Fruit fly (Drosophila melanogaster) whole organism, embryonic: ENCODE data around the gene Tbcd.

Source experiments
- Asciz ChIP-seq: fragments of 200-800 bp; sonication (Bioruptor generic); optimal IDR thresholded peaks from 2 replicates; lab custom pipeline; 2017; ENCODE audit warnings: missing biosample characterization, mild to moderate bottlenecking, missing genetic modification characterization, missing genetic modification reagents
- Awh ChIP-seq: fragments of 200-800 bp; sonication (Bioruptor generic); IDR thresholded peaks from 2 replicates; pipeline ENCODE4, ENCODE4 v1.3.6; 2022; ENCODE audit warnings: missing biosample characterization, missing genetic modification characterization
- B-H1 ChIP-seq: fragments of 200-800 bp; sonication (Bioruptor generic); IDR thresholded peaks from 3 replicates; pipeline ENCODE4 v1.3.6; 2022; ENCODE audit warnings: missing biosample characterization, missing genetic modification characterization
- B-H2 ChIP-seq: fragments of 200-800 bp; sonication (Bioruptor generic); optimal IDR thresholded peaks from 2 replicates; lab custom pipeline; 2018; ENCODE audit warnings: missing biosample characterization, mild to moderate bottlenecking, missing genetic modification characterization
- BtbVII ChIP-seq: fragments of 200-800 bp; sonication (Bioruptor generic); optimal IDR thresholded peaks from 3 replicates; lab custom pipeline; 2017; ENCODE audit warnings: missing biosample characterization, mild to moderate bottlenecking, missing genetic modification characterization
- CG10147 ChIP-seq: fragments of 200-800 bp; sonication (Bioruptor generic); optimal IDR thresholded peaks from 2 replicates; lab custom pipeline; 2019; ENCODE audit warnings: missing biosample characterization, mild to moderate bottlenecking, missing genetic modification characterization, moderate library complexity
- CG13123 ChIP-seq: fragments of 200-800 bp; sonication (Bioruptor generic); optimal IDR thresholded peaks from 2 replicates; lab custom pipeline; 2016; ENCODE audit warnings: missing biosample characterization, missing genetic modification characterization
- CG13296 ChIP-seq: fragments of 200-800 bp; sonication (Bioruptor generic); optimal IDR thresholded peaks from 3 replicates; lab custom pipeline; 2018; ENCODE audit warnings: missing biosample characterization, mild to moderate bottlenecking, missing genetic modification characterization
- CG15696 ChIP-seq: fragments of 200-800 bp; sonication (Bioruptor generic); optimal IDR thresholded peaks from 2 replicates; lab custom pipeline; 2019; ENCODE audit warnings: missing biosample characterization, mild to moderate bottlenecking, missing genetic modification characterization, moderate library complexity
- CG17829 ChIP-seq: fragments of 200-800 bp; optimal IDR thresholded peaks from 2 replicates; lab custom pipeline; 2019; ENCODE audit warnings: missing biosample characterization, mild to moderate bottlenecking, missing genetic modification characterization, moderate library complexity
- CG2129 ChIP-seq: fragments of 200-800 bp; sonication (Bioruptor generic); IDR thresholded peaks from 2 replicates; pipeline ENCODE4 v1.3.6; 2022; ENCODE audit warnings: missing biosample characterization, missing genetic modification characterization; ENCODE audit not compliant: partially characterized antibody
- CG3281 ChIP-seq: fragments of 200-800 bp; sonication (Bioruptor generic); optimal IDR thresholded peaks from 3 replicates; lab custom pipeline; 2017; ENCODE audit warnings: missing biosample characterization, mild to moderate bottlenecking, missing genetic modification characterization
- CG33213 ChIP-seq: fragments of 200-800 bp; sonication (Bioruptor generic); optimal IDR thresholded peaks from 3 replicates; lab custom pipeline; 2016; ENCODE audit warnings: missing biosample characterization, missing genetic modification characterization
- CG42726 ChIP-seq: fragments of 200-800 bp; sonication (Bioruptor generic); IDR thresholded peaks from 2 replicates; pipeline ENCODE4 v1.3.6; 2022; ENCODE audit warnings: missing biosample characterization, missing genetic modification characterization; ENCODE audit not compliant: partially characterized antibody
- CG4328 ChIP-seq: fragments of 200-800 bp; sonication (Bioruptor generic); optimal IDR thresholded peaks from 3 replicates; lab custom pipeline; 2017; ENCODE audit warnings: missing biosample characterization, missing genetic modification reagents, missing genetic modification characterization
- CG6654 ChIP-seq: fragments of 200-800 bp; sonication (Bioruptor generic); optimal IDR thresholded peaks from 2 replicates; lab custom pipeline; 2017; ENCODE audit warnings: missing biosample characterization, mild to moderate bottlenecking, missing genetic modification characterization
- CG6689 ChIP-seq: fragments of 200-800 bp; sonication (Bioruptor generic); IDR thresholded peaks from 2 replicates; pipeline ENCODE4 v1.3.6; 2022; ENCODE audit warnings: missing biosample characterization, missing genetic modification characterization
- CG7963 ChIP-seq: fragments of 200-800 bp; sonication (Bioruptor generic); IDR thresholded peaks from 3 replicates; pipeline ENCODE4 v1.3.6; 2022; ENCODE audit warnings: missing biosample characterization, missing genetic modification characterization; ENCODE audit not compliant: partially characterized antibody
- CG8089 ChIP-seq: fragments of 200-800 bp; sonication (Bioruptor generic); optimal IDR thresholded peaks from 3 replicates; lab custom pipeline; 2016; ENCODE audit warnings: missing biosample characterization, missing genetic modification characterization
- CG8281 ChIP-seq: fragments of 200-800 bp; sonication (Bioruptor generic); optimal IDR thresholded peaks from 2 replicates; lab custom pipeline; 2018; ENCODE audit warnings: missing biosample characterization, mild to moderate bottlenecking, missing genetic modification characterization, moderate library complexity
- CG8359 ChIP-seq: fragments of 200-800 bp; sonication (Bioruptor generic); optimal IDR thresholded peaks from 2 replicates; lab custom pipeline; 2017; ENCODE audit warnings: missing biosample characterization, mild to moderate bottlenecking, missing genetic modification characterization, borderline replicate concordance
- CG8388 ChIP-seq: fragments of 200-800 bp; sonication (Bioruptor generic); optimal IDR thresholded peaks from 2 replicates; lab custom pipeline; 2019; ENCODE audit warnings: missing biosample characterization, mild to moderate bottlenecking, missing genetic modification characterization, moderate library complexity
- CG8924 ChIP-seq: fragments of 200-800 bp; optimal IDR thresholded peaks from 3 replicates; lab custom pipeline; 2019; ENCODE audit warnings: missing biosample characterization, mild to moderate bottlenecking, missing genetic modification characterization, moderate library complexity
- Doc3 ChIP-seq: fragments of 200-800 bp; sonication (Bioruptor generic); IDR thresholded peaks from 3 replicates; pipeline ENCODE4 v1.3.6; 2022; ENCODE audit warnings: missing biosample characterization, missing genetic modification characterization; ENCODE audit not compliant: partially characterized antibody
- Dref ChIP-seq: fragments of 200-800 bp; sonication (Bioruptor generic); IDR thresholded peaks from 2 replicates; pipeline ENCODE4 v1.3.6; 2022; ENCODE audit warnings: missing biosample characterization, missing genetic modification characterization
- Elba2 ChIP-seq: fragments of 200-800 bp; sonication (Bioruptor generic); optimal IDR thresholded peaks from 3 replicates; lab custom pipeline; 2016; ENCODE audit warnings: missing biosample characterization, missing genetic modification characterization
- Hr3 ChIP-seq: fragments of 200-800 bp; sonication (Bioruptor generic); optimal IDR thresholded peaks from 3 replicates; lab custom pipeline; 2016; ENCODE audit warnings: missing biosample characterization, missing genetic modification characterization
- NC2α ChIP-seq: fragments of 200-800 bp; sonication (Bioruptor generic); optimal IDR thresholded peaks from 2 replicates; lab custom pipeline; 2016; ENCODE audit warnings: missing biosample characterization, missing genetic modification characterization
- PHDP ChIP-seq: fragments of 200-800 bp; sonication (Bioruptor generic); optimal IDR thresholded peaks from 3 replicates; lab custom pipeline; 2018; ENCODE audit warnings: missing biosample characterization, mild to moderate bottlenecking, missing genetic modification characterization, moderate library complexity
- Ptx1 ChIP-seq: fragments of 200-800 bp; sonication (Bioruptor generic); IDR thresholded peaks from 2 replicates; pipeline ENCODE4 v1.3.6; 2022; ENCODE audit warnings: missing biosample characterization, missing genetic modification characterization
- Sry-β ChIP-seq: fragments of 200-800 bp; sonication (Bioruptor generic); optimal IDR thresholded peaks from 2 replicates; lab custom pipeline; 2018; ENCODE audit warnings: missing biosample characterization, mild to moderate bottlenecking, missing genetic modification characterization, moderate library complexity
- br ChIP-seq: fragments of >200 bp; optimal IDR thresholded peaks from 2 replicates; lab custom pipeline; 2017
- cad ChIP-seq: fragments of >200 bp; optimal IDR thresholded peaks from 2 replicates; lab custom pipeline; 2017; ENCODE audit warnings: missing biosample characterization, missing genetic modification characterization
- croc ChIP-seq: fragments of 200-800 bp; sonication (Bioruptor generic); conservative IDR thresholded peaks from 3 replicates; pipeline ENCODE4 v1.3.6; 2022; ENCODE audit warnings: missing biosample characterization, missing genetic modification characterization
- dimm ChIP-seq: fragments of 200-800 bp; sonication (Bioruptor generic); IDR thresholded peaks from 2 replicates; pipeline ENCODE4 v1.3.6; 2022; ENCODE audit warnings: missing biosample characterization, missing genetic modification characterization
- emc ChIP-seq: fragments of 200-800 bp; sonication (Bioruptor generic); optimal IDR thresholded peaks from 2 replicates; lab custom pipeline; 2016; ENCODE audit warnings: missing biosample characterization, missing genetic modification characterization
- exex ChIP-seq: fragments of 200-800 bp; sonication (Bioruptor generic); optimal IDR thresholded peaks from 4 replicates; lab custom pipeline; 2018; ENCODE audit warnings: missing biosample characterization, mild to moderate bottlenecking, missing genetic modification characterization, moderate library complexity
- eyg ChIP-seq: fragments of 200-800 bp; sonication (Bioruptor generic); optimal IDR thresholded peaks from 3 replicates; lab custom pipeline; 2016; ENCODE audit warnings: missing biosample characterization, missing genetic modification characterization
- gcm2 ChIP-seq: fragments of 200-800 bp; sonication (Bioruptor generic); optimal IDR thresholded peaks from 2 replicates; lab custom pipeline; 2016; ENCODE audit warnings: missing biosample characterization, missing genetic modification characterization
- hbn ChIP-seq: fragments of 200-800 bp; sonication (Bioruptor generic); IDR thresholded peaks from 2 replicates; pipeline ENCODE4 v1.3.6; 2022; ENCODE audit warnings: missing biosample characterization, missing genetic modification characterization; ENCODE audit not compliant: partially characterized antibody
- hkb ChIP-seq, 2 experiments: fragments of 200-800 bp in 1 of 2; fragments of >200 bp in 1 of 2; sonication (Bioruptor generic) in 1 of 2; IDR thresholded peaks in 1 of 2; optimal IDR thresholded peaks in 1 of 2; 2 replicates each; pipeline versions ENCODE4 v1.3.6 to Lab custom; 2017 to 2022; ENCODE audit warnings: missing biosample characterization in 1 of 2, missing genetic modification characterization in 1 of 2
- org-1 ChIP-seq: fragments of 200-800 bp; sonication (Bioruptor generic); optimal IDR thresholded peaks from 2 replicates; lab custom pipeline; 2017; ENCODE audit warnings: missing biosample characterization, missing genetic modification characterization
- sc ChIP-seq, 3 experiments: fragments of >200 bp in 2 of 3; fragments of 200-800 bp in 1 of 3; sonication (Bioruptor generic) in 1 of 3; optimal IDR thresholded peaks; 2 replicates in 2 of 3; 3 replicates in 1 of 3; lab custom pipeline; 2017; ENCODE audit warnings: mild to moderate bottlenecking in 1 of 3, missing biosample characterization in 1 of 3, missing genetic modification characterization in 1 of 3, missing genetic modification reagents in 1 of 3
- sisA ChIP-seq: fragments of 200-800 bp; sonication (Bioruptor generic); IDR thresholded peaks from 2 replicates; pipeline ENCODE4 v1.3.6; 2022; ENCODE audit warnings: missing biosample characterization, missing genetic modification characterization
- slou ChIP-seq: fragments of 200-800 bp; sonication (Bioruptor generic); optimal IDR thresholded peaks from 3 replicates; lab custom pipeline; 2016; ENCODE audit warnings: missing biosample characterization, missing genetic modification characterization
- tin ChIP-seq: fragments of 200-800 bp; sonication (Bioruptor generic); optimal IDR thresholded peaks from 3 replicates; lab custom pipeline; 2016; ENCODE audit warnings: missing biosample characterization, missing genetic modification characterization
- toy ChIP-seq: fragments of 200-800 bp; sonication (Bioruptor generic); IDR thresholded peaks from 2 replicates; pipeline ENCODE4 v1.3.6; 2022; ENCODE audit warnings: missing biosample characterization, missing genetic modification characterization
- trh ChIP-seq: fragments of 200-800 bp; sonication (Bioruptor generic); optimal IDR thresholded peaks from 2 replicates; lab custom pipeline; 2016; ENCODE audit warnings: missing biosample characterization, missing genetic modification characterization
- twi ChIP-seq: fragments of 200-800 bp; optimal IDR thresholded peaks from 2 replicates; lab custom pipeline; 2019; ENCODE audit warnings: missing biosample characterization, mild to moderate bottlenecking, missing genetic modification characterization, moderate library complexity
- vvl ChIP-seq: fragments of 200-800 bp; sonication (Bioruptor generic); IDR thresholded peaks from 2 replicates; pipeline ENCODE4 v1.3.6; 2022; ENCODE audit warnings: missing biosample characterization, missing genetic modification characterization

Tbcd gene

dm6 chr2L:2201107-2201561, 53.8 kb downstream of the Tbcd start (continued):
- peak; percentile 34 for TF ChIP-seq CG3281 (GFP tag; lab: Kevin White, UChicago)
- peak; percentile 87 for TF ChIP-seq CG8359 (GFP tag; lab: Kevin White, UChicago)
- TF ChIP-seq org-1 (GFP tag; lab: Kevin White, UChicago) = peak; percentile 76
- peak; percentile 30 for TF ChIP-seq NC2α (GFP tag; lab: Kevin White, UChicago)
- peak; percentile 8 for TF ChIP-seq emc (GFP tag; lab: Kevin White, UChicago)
- no peak for TF ChIP-seq Elba2 (GFP tag; lab: Kevin White, UChicago)
- TF ChIP-seq CG17829 (tag; lab: Kevin White, UChicago) = peak; percentile 91
- TF ChIP-seq Awh = peak; percentile 66
- TF ChIP-seq trh = peak; percentile 69
- TF ChIP-seq gcm2 = peak; percentile 2
- peak; percentile 79 for TF ChIP-seq croc (GFP tag; lab: Robert Waterston, UW)
- no peak for TF ChIP-seq sc (optimal IDR thresholded peaks at IDR 0.05; lab: Kevin White, UChicago)
- peak; percentile 96 for TF ChIP-seq sc (GFP tag; optimal IDR thresholded peaks at IDR 0.05; lab: Kevin White, UChicago)
- no peak for TF ChIP-seq hkb (optimal IDR thresholded peaks at IDR 0.05; lab: Kevin White, UChicago)
- TF ChIP-seq hkb (GFP tag; IDR thresholded peaks at IDR 0.05; lab: Robert Waterston, UW) = peak; percentile 71
- no peak for TF ChIP-seq CG7963
- TF ChIP-seq Sry-β (GFP tag; lab: Kevin White, UChicago) = peak; percentile 69
- no peak for TF ChIP-seq exex (tag; lab: Kevin White, UChicago)
- peak; percentile 70 for TF ChIP-seq CG8089 (GFP tag; lab: Kevin White, UChicago)
- peak; percentile 78 for TF ChIP-seq CG6689 (GFP tag; lab: Robert Waterston, UW)
- no peak for TF ChIP-seq hbn (GFP tag; lab: Robert Waterston, UW)
- TF ChIP-seq CG13296 (GFP tag; lab: Kevin White, UChicago) = peak; percentile 12
- no peak for TF ChIP-seq br
- peak; percentile 82 for TF ChIP-seq Hr3
- peak; percentile 53 for TF ChIP-seq slou (GFP tag; lab: Kevin White, UChicago)
- TF ChIP-seq CG10147 (GFP tag; lab: Kevin White, UChicago) = peak; percentile 35
- TF ChIP-seq PHDP (tag; lab: Kevin White, UChicago) = peak; percentile 85
- peak; percentile 95 for TF ChIP-seq Asciz
- peak; percentile 87 for TF ChIP-seq CG8924 (tag; lab: Kevin White, UChicago)
- no peak for TF ChIP-seq cad (GFP tag; lab: Kevin White, UChicago)
- peak; percentile 83 for TF ChIP-seq CG13123
- TF ChIP-seq dimm = 0 out of 2 replicates have a peak, but pooled peaks have one; percentile 31
- TF ChIP-seq CG2129 = no peak
- TF ChIP-seq CG4328 (GFP tag; lab: Kevin White, UChicago) = peak; percentile 61
- TF ChIP-seq B-H2 (GFP tag; lab: Kevin White, UChicago) = no peak
- TF ChIP-seq Doc3 (GFP tag; lab: Robert Waterston, UW) = no peak
- peak; percentile 72 for TF ChIP-seq CG33213 (GFP tag; lab: Kevin White, UChicago)
- peak; percentile 79 for TF ChIP-seq twi (tag; lab: Kevin White, UChicago)
- peak; percentile 73 for TF ChIP-seq CG6654
- TF ChIP-seq vvl (GFP tag; lab: Robert Waterston, UW) = peak; percentile 87
- peak; percentile 31 for TF ChIP-seq eyg (GFP tag; lab: Kevin White, UChicago)
- TF ChIP-seq CG15696 (tag; lab: Kevin White, UChicago) = peak; percentile 83
- TF ChIP-seq CG42726 (GFP tag; lab: Robert Waterston, UW) = no peak
- TF ChIP-seq CG8388 (GFP tag; lab: Kevin White, UChicago) = peak; percentile 90
- TF ChIP-seq tin = peak; percentile 74
- peak; percentile 64 for TF ChIP-seq CG8281 (tag; lab: Kevin White, UChicago)
- TF ChIP-seq toy (GFP tag; lab: Robert Waterston, UW) = no peak
- TF ChIP-seq Ptx1 (GFP tag; lab: Robert Waterston, UW) = peak; percentile 76
- peak; percentile 74 for TF ChIP-seq sisA (GFP tag; lab: Robert Waterston, UW)
- TF ChIP-seq Dref (GFP tag; lab: Robert Waterston, UW) = no peak
- TF ChIP-seq BtbVII = peak; percentile 71
- no peak for TF ChIP-seq B-H1 (GFP tag; lab: Robert Waterston, UW)
